Worm (Caenorhabditis elegans): ENCODE measurements around the gene W05E10.2.

DNA sequence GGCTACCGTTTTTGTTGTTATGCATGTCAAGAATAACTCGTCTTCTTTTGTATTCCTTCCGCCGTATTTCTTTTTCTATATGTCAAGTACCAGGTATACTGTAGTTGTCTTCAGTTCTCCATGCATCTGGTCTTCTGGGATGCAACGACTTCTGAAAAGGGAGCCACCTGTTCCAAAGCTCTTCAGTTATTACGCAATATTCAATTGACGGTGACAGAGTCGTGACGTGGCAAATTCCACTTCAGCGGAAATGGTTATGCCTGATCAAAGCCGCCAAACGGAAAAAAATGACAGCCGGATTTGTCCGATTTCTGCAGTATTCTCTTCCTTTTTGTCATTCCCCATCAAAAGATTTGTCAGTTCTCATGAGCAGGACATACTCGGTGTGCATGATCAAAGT lies 30.5 kb upstream of the W05E10.2 start:
- TF ChIP-seq unc-86 (tag; optimal IDR thresholded peaks at IDR 0.05) (no peak), nhr-12 (tag; optimal IDR thresholded peaks at IDR 0.05) (no peak), elt-2 (tag; optimal IDR thresholded peaks at IDR 0.05) (no peak), tbx-2 (tag; optimal IDR thresholded peaks at IDR 0.05) (no peak), nhr-90 (tag; optimal IDR thresholded peaks at IDR 0.05; ENCODE audit: poor library complexity) (no peak), sptf-1 (tag; optimal IDR thresholded peaks at IDR 0.05) (no peak), elt-3 (tag; optimal IDR thresholded peaks at IDR 0.05) (no peak), aha-1 (tag; optimal IDR thresholded peaks at IDR 0.05) (no peak), nhr-11 (tag; optimal IDR thresholded peaks at IDR 0.05) (no peak), lin-39 (tag; optimal IDR thresholded peaks at IDR 0.05) (no peak)
